Fruit fly (Drosophila melanogaster) whole organism, prepupa: ENCODE measurements around the gene CG14223.

Experiments used
- Blimp-1 ChIP-seq: fragments of 200-800 bp; sonication (Bioruptor generic); optimal IDR thresholded peaks from 3 replicates; lab custom pipeline; 2017; ENCODE audit warnings: missing biosample characterization, missing genetic modification characterization, mild to moderate bottlenecking, moderate library complexity, missing genetic modification reagents
- CG10631 ChIP-seq: fragments of 200-800 bp; sonication (Bioruptor generic); optimal IDR thresholded peaks from 2 replicates; lab custom pipeline; 2016; ENCODE audit warnings: missing biosample characterization, missing genetic modification characterization
- CG10669 ChIP-seq: fragments of 200-800 bp; sonication (Bioruptor generic); optimal IDR thresholded peaks from 3 replicates; lab custom pipeline; 2018; ENCODE audit warnings: missing biosample characterization, mild to moderate bottlenecking, missing genetic modification characterization, moderate library complexity
- CG11762 ChIP-seq: fragments of 200-800 bp; sonication (Bioruptor generic); optimal IDR thresholded peaks from 3 replicates; lab custom pipeline; 2016; ENCODE audit warnings: missing biosample characterization, missing genetic modification characterization; ENCODE audit not compliant: insufficient read depth
- CG15336 ChIP-seq: fragments of 200-800 bp; sonication (Bioruptor generic); IDR thresholded peaks from 2 replicates; pipeline ENCODE4 v1.3.6; 2022; ENCODE audit warnings: missing biosample characterization, missing genetic modification characterization
- CG1621 ChIP-seq: fragments of 200-800 bp; sonication (Bioruptor generic); optimal IDR thresholded peaks from 3 replicates; lab custom pipeline; 2018; ENCODE audit warnings: missing biosample characterization, mild to moderate bottlenecking, missing genetic modification characterization
- CG16779 ChIP-seq: fragments of 200-800 bp; sonication (Bioruptor generic); optimal IDR thresholded peaks from 3 replicates; lab custom pipeline; 2017; ENCODE audit warnings: missing biosample characterization, mild to moderate bottlenecking, missing genetic modification characterization
- CG31627 ChIP-seq: fragments of 200-800 bp; sonication (Bioruptor generic); optimal IDR thresholded peaks from 3 replicates; lab custom pipeline; 2016; ENCODE audit warnings: missing biosample characterization, missing genetic modification characterization
- CG32006 ChIP-seq: fragments of 200-800 bp; sonication (Bioruptor generic); optimal IDR thresholded peaks from 3 replicates; lab custom pipeline; 2017; ENCODE audit warnings: missing biosample characterization, mild to moderate bottlenecking, missing genetic modification characterization
- CG3919 ChIP-seq: fragments of 200-800 bp; sonication (Bioruptor generic); optimal IDR thresholded peaks from 3 replicates; lab custom pipeline; 2016; ENCODE audit warnings: missing biosample characterization, missing genetic modification characterization
- CG6163 ChIP-seq: fragments of 200-800 bp; sonication (Bioruptor generic); IDR thresholded peaks from 3 replicates; pipeline ENCODE4 v1.3.6; 2022; ENCODE audit warnings: missing biosample characterization, missing genetic modification characterization
- CG6276 ChIP-seq: fragments of 200-800 bp; sonication (Bioruptor generic); optimal IDR thresholded peaks from 2 replicates; lab custom pipeline; 2017; ENCODE audit warnings: missing biosample characterization, mild to moderate bottlenecking, missing genetic modification characterization
- CG6808 ChIP-seq: fragments of 200-800 bp; sonication (Bioruptor generic); optimal IDR thresholded peaks from 3 replicates; lab custom pipeline; 2017; ENCODE audit warnings: missing biosample characterization, missing genetic modification characterization, mild to moderate bottlenecking, moderate library complexity, missing genetic modification reagents
- CG6854 ChIP-seq: fragments of 200-800 bp; sonication (Bioruptor generic); optimal IDR thresholded peaks from 2 replicates; lab custom pipeline; 2017; ENCODE audit warnings: missing biosample characterization, mild to moderate bottlenecking, missing genetic modification characterization
- CG8119 ChIP-seq: fragments of 200-800 bp; sonication (Bioruptor generic); IDR thresholded peaks from 3 replicates; pipeline ENCODE4 v1.3.6; 2022; ENCODE audit warnings: missing biosample characterization, missing genetic modification characterization
- CG8319 ChIP-seq: fragments of 200-800 bp; sonication (Bioruptor generic); optimal IDR thresholded peaks from 3 replicates; lab custom pipeline; 2016; ENCODE audit warnings: missing biosample characterization, missing genetic modification characterization
- CG8632 ChIP-seq: fragments of 200-800 bp; sonication (Bioruptor generic); optimal IDR thresholded peaks from 3 replicates; lab custom pipeline; 2016; ENCODE audit warnings: missing biosample characterization, missing genetic modification characterization
- CG9139 ChIP-seq: fragments of 200-800 bp; sonication (Bioruptor generic); optimal IDR thresholded peaks from 3 replicates; lab custom pipeline; 2017; ENCODE audit warnings: missing biosample characterization, mild to moderate bottlenecking, missing genetic modification characterization
- Eip75B ChIP-seq: fragments of 200-800 bp; sonication (Bioruptor generic); optimal IDR thresholded peaks from 3 replicates; lab custom pipeline; 2016; ENCODE audit warnings: missing biosample characterization, missing genetic modification characterization
- Eip78C ChIP-seq: fragments of 200-800 bp; sonication (Bioruptor generic); peaks from one replicate; lab custom pipeline; 2016; ENCODE audit warnings: missing biosample characterization, missing genetic modification characterization
- Ets21C ChIP-seq: fragments of 200-800 bp; sonication (Bioruptor generic); optimal IDR thresholded peaks from 3 replicates; lab custom pipeline; 2016; ENCODE audit warnings: missing biosample characterization, missing genetic modification characterization
- Ets96B ChIP-seq: fragments of 200-800 bp; optimal IDR thresholded peaks from 2 replicates; lab custom pipeline; 2019; ENCODE audit warnings: missing biosample characterization, mild to moderate bottlenecking, missing genetic modification characterization, moderate library complexity
- Gug ChIP-seq: fragments of 200-800 bp; sonication (Bioruptor generic); IDR thresholded peaks from 2 replicates; pipeline ENCODE4 v1.3.6; 2022; ENCODE audit warnings: missing biosample characterization, missing genetic modification characterization
- Hr38 ChIP-seq: sonication (Bioruptor generic); optimal IDR thresholded peaks from 2 replicates; lab custom pipeline; 2016; ENCODE audit warnings: missing biosample characterization, missing genetic modification characterization
- Hr39 ChIP-seq: fragments of 200-800 bp; sonication (Bioruptor generic); optimal IDR thresholded peaks from 2 replicates; lab custom pipeline; 2016; ENCODE audit warnings: missing biosample characterization, missing genetic modification characterization
- Hr4 ChIP-seq: fragments of 200-800 bp; sonication (Bioruptor generic); optimal IDR thresholded peaks from 3 replicates; lab custom pipeline; 2016; ENCODE audit warnings: missing biosample characterization, missing genetic modification characterization
- Met ChIP-seq: fragments of 200-800 bp; sonication (Bioruptor generic); optimal IDR thresholded peaks from 3 replicates; lab custom pipeline; 2016; ENCODE audit warnings: missing biosample characterization, missing genetic modification characterization
- Smox ChIP-seq: fragments of 200-800 bp; sonication (Bioruptor generic); optimal IDR thresholded peaks from 3 replicates; lab custom pipeline; 2016; ENCODE audit warnings: missing biosample characterization, missing genetic modification characterization
- Sox102F ChIP-seq: fragments of 200-800 bp; sonication (Bioruptor generic); optimal IDR thresholded peaks from 2 replicates; lab custom pipeline; 2016; ENCODE audit warnings: missing biosample characterization, mild to moderate bottlenecking, missing genetic modification characterization
- Sox14 ChIP-seq: fragments of 200-800 bp; sonication (Bioruptor generic); optimal IDR thresholded peaks from 3 replicates; lab custom pipeline; 2016; ENCODE audit warnings: missing biosample characterization, missing genetic modification characterization
- Sox15 ChIP-seq: fragments of 200-800 bp; sonication (Bioruptor generic); optimal IDR thresholded peaks from 3 replicates; lab custom pipeline; 2016; ENCODE audit warnings: missing biosample characterization, missing genetic modification characterization
- acj6 ChIP-seq: fragments of 200-800 bp; sonication (Bioruptor generic); optimal IDR thresholded peaks from 3 replicates; lab custom pipeline; 2016; ENCODE audit warnings: missing biosample characterization, missing genetic modification characterization
- cyc ChIP-seq: fragments of 200-800 bp; sonication (Bioruptor generic); optimal IDR thresholded peaks from 3 replicates; lab custom pipeline; 2016; ENCODE audit warnings: missing biosample characterization, missing genetic modification characterization
- dac ChIP-seq: fragments of 200-800 bp; sonication (Bioruptor generic); optimal IDR thresholded peaks from 2 replicates; lab custom pipeline; 2017; ENCODE audit warnings: missing biosample characterization, mild to moderate bottlenecking, missing genetic modification characterization
- esn ChIP-seq: fragments of 200-800 bp; sonication (Bioruptor generic); optimal IDR thresholded peaks from 2 replicates; lab custom pipeline; 2016; ENCODE audit warnings: missing biosample characterization, mild to moderate bottlenecking, missing genetic modification characterization, moderate library complexity
- fd85E ChIP-seq: fragments of 200-800 bp; sonication (Bioruptor generic); optimal IDR thresholded peaks from 3 replicates; lab custom pipeline; 2016; ENCODE audit warnings: missing biosample characterization, missing genetic modification characterization
- fkh ChIP-seq: fragments of 200-800 bp; sonication (Bioruptor generic); optimal IDR thresholded peaks from 3 replicates; lab custom pipeline; 2017; ENCODE audit warnings: missing biosample characterization, mild to moderate bottlenecking, missing genetic modification characterization, moderate library complexity
- lz ChIP-seq: fragments of 200-800 bp; sonication (Bioruptor generic); optimal IDR thresholded peaks from 3 replicates; lab custom pipeline; 2016; ENCODE audit warnings: missing biosample characterization, missing genetic modification characterization
- net ChIP-seq: fragments of 200-800 bp; sonication (Bioruptor generic); optimal IDR thresholded peaks from 3 replicates; lab custom pipeline; 2016; ENCODE audit warnings: missing biosample characterization, missing genetic modification characterization
- pdm3 ChIP-seq: fragments of 200-800 bp; sonication (Bioruptor generic); optimal IDR thresholded peaks from 3 replicates; lab custom pipeline; 2016; ENCODE audit warnings: missing biosample characterization, missing genetic modification characterization
- ss ChIP-seq, 2 experiments: fragments of 200-800 bp; sonication (Bioruptor generic); optimal IDR thresholded peaks; 2 replicates in 1 of 2; 3 replicates in 1 of 2; lab custom pipeline; 2017 to 2018; ENCODE audit warnings: mild to moderate bottlenecking in 2 of 2, missing biosample characterization in 2 of 2, missing genetic modification characterization in 2 of 2, moderate library complexity in 1 of 2
- svp ChIP-seq: fragments of 200-800 bp; sonication (Bioruptor generic); peaks from one replicate; lab custom pipeline; 2016; ENCODE audit warnings: missing biosample characterization, missing genetic modification characterization
- topi ChIP-seq: fragments of 200-800 bp; sonication (Bioruptor generic); optimal IDR thresholded peaks from 3 replicates; lab custom pipeline; 2016; ENCODE audit warnings: missing biosample characterization, missing genetic modification characterization
- vri ChIP-seq: fragments of 200-800 bp; sonication (Bioruptor generic); optimal IDR thresholded peaks from 3 replicates; lab custom pipeline; 2016; ENCODE audit warnings: missing biosample characterization, mild to moderate bottlenecking, missing genetic modification characterization

The CG14223 gene

DNA sequence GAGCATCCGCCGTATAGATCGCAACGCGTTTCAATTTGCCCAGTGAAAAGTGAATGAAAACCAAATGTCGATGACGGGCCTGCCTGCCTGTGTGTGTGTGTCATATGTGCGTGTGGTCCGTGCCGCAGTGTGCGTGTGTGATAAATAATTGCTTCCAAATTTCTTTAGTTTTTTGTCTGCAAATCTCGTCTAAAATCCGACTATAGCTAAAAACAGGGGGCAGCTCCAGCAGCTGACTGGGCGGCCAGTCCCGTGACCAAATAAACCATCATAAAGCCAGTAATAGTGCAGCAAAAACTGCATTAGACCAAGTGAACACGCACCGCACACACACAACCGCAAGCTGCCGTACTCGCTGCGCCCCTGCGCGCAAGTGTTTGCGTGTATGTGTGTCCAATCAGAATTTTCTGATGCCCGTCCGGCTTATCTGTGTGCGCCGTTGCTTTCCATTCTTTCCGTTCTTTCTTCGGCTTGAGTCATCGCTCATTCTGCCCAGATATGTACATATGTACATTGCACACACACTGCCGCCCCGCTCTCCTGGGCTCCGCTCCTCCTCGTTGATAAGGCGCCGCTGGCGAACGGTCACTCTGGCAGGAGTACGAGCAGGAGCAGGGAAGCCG, 33.6 kb upstream of the CG14223 start:
- TF ChIP-seq topi: peak; percentile 31
- TF ChIP-seq CG6163 (GFP tag; lab: Robert Waterston, UW): 0 out of 3 replicates have a peak, but pooled peaks have one; percentile 24
- TF ChIP-seq Met: no peak
- TF ChIP-seq Eip78C (GFP tag; lab: Kevin White, UChicago): peak; percentile 60
- TF ChIP-seq CG6854: peak; percentile 10
- TF ChIP-seq Ets96B: no peak
- peak; percentile 21 for TF ChIP-seq esn
- TF ChIP-seq Sox14 (GFP tag; lab: Kevin White, UChicago): peak; percentile 48
- peak; percentile 30 to 55 for TF ChIP-seq ss (GFP tag; optimal IDR thresholded peaks at IDR 0.05; lab: Kevin White, UChicago)
- TF ChIP-seq CG11762: no peak
- no peak for TF ChIP-seq CG8632
- no peak for TF ChIP-seq CG10669
- TF ChIP-seq CG1621 (tag; lab: Kevin White, UChicago): peak; percentile 63
- TF ChIP-seq CG10631 (GFP tag; lab: Kevin White, UChicago): no peak
- TF ChIP-seq, all 60 proteins: peak for 8

DNA sequence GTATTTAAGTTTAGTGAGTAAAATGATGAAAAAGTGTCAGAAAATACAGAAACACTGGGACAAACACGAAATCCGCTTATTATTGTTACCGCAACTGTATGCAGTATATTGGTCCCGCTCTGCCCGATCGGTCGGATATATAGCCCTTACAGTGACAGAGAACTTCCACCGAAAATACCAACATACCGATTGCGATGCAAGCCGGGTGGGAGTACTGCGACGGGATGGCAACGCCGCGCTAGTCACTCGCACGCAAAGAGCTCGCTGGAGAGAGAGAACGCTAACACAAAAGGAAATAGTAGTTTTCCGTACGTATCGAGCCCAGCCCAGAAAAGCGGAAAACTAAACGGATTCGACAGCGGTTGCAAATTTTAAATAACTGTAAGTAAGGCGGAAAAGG, 33.1 kb upstream of the CG14223 start, which contains the start of gene Cdc42:
Cdc42 (plus strand) TSS at position 247 of the 400 bp plus-strand sequence.
- TF ChIP-seq Gug: no peak
- 0 out of 3 replicates have a peak, but pooled peaks have one; percentile 32 for TF ChIP-seq CG6163 (GFP tag; lab: Robert Waterston, UW)
- TF ChIP-seq Sox14 (GFP tag; lab: Kevin White, UChicago): no peak
- peak; percentile 35 for TF ChIP-seq CG1621 (tag; lab: Kevin White, UChicago)
- TF ChIP-seq, all 60 proteins: peak for 2

DNA sequence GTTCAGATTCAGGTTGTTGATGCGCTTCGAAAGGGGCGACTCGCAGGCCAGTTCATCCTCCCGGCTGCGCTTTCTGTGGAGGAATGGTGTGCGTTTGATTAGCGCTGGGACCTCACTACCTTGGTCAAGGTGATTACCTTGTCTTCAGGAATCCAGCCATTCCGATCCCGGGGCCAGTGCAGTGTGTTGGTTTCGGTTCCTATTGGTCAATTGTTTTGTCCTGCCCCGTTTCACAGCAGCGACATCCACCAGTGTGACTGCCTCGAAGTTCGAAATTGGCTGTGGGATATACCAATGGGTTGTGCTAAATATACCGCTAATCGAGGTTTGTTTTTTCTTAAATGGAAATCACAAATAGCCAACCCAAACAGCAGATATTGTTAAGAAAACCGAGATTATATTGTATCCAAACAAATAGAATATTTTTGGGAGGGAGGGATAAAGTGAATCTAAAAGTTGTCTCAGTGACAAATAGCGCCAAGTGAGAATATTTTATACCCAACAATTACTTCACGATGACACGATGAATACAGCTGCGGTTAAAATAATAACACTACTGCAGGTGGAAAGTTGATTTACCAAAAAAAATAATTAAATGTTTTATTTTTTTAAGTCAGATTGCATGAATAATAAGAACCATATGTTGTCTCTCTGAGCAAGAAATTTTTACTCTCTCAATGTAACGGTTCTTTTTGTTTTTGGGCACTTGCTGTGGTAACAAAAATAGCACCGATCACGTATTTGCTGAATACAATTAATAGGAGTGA, 31.2 kb upstream of the CG14223 start, which contains the start of gene CG14229:
CG14229 (minus strand) TSS at position 459 of the 767 bp plus-strand sequence.
- TF ChIP-seq svp (no peak), CG10631 (GFP tag; lab: Kevin White, UChicago) (peak; percentile 14), Hr38 (GFP tag; lab: Kevin White, UChicago) (no peak), CG31627 (GFP tag; lab: Kevin White, UChicago) (peak; percentile 45), Ets96B (no peak), CG9139 (GFP tag; lab: Kevin White, UChicago) (no peak), Sox15 (GFP tag; lab: Kevin White, UChicago) (peak; percentile 19), acj6 (GFP tag; lab: Kevin White, UChicago) (peak; percentile 37), Eip78C (GFP tag; lab: Kevin White, UChicago) (peak; percentile 76), net (GFP tag; lab: Kevin White, UChicago) (no peak), Ets21C (GFP tag; lab: Kevin White, UChicago) (no peak), Hr39 (GFP tag; lab: Kevin White, UChicago) (peak; percentile 34), CG6163 (GFP tag; lab: Robert Waterston, UW) (peak; percentile 66), CG16779 (tag; lab: Kevin White, UChicago) (no peak), Hr4 (GFP tag; lab: Kevin White, UChicago) (peak; percentile 39), CG8119 (peak; percentile 35; the same call in 1 of the 3 replicates), CG15336 (GFP tag; lab: Robert Waterston, UW) (peak; percentile 61), CG32006 (peak; percentile 43), CG3919 (GFP tag; lab: Kevin White, UChicago) (no peak), pdm3 (GFP tag; lab: Kevin White, UChicago) (peak; percentile 56), Eip75B (GFP tag; lab: Kevin White, UChicago) (no peak), vri (GFP tag; lab: Kevin White, UChicago) (no peak), fd85E (GFP tag; lab: Kevin White, UChicago) (no peak), cyc (GFP tag; lab: Kevin White, UChicago) (peak; percentile 32), lz (GFP tag; lab: Kevin White, UChicago) (peak; percentile 39), fkh (GFP tag; lab: Kevin White, UChicago) (no peak), CG6854 (no peak), topi (peak; percentile 47), ss (GFP tag; optimal IDR thresholded peaks at IDR 0.05; lab: Kevin White, UChicago) (no peak), Sox102F (peak; percentile 30), CG6276 (no peak), Smox (GFP tag; lab: Kevin White, UChicago) (peak; percentile 44), CG8319 (GFP tag; lab: Kevin White, UChicago) (no peak), CG6808 (GFP tag; lab: Kevin White, UChicago) (no peak), Blimp-1 (GFP tag; lab: Kevin White, UChicago) (no peak), dac (GFP tag; lab: Kevin White, UChicago) (no peak), Sox14 (GFP tag; lab: Kevin White, UChicago) (peak; percentile 22), CG8632 (peak; percentile 27)
